Fruit fly (Drosophila melanogaster): ENCODE results near the gene PH4alphaSG1.
A peak's percentile ranks its signal among the peaks of the same experiment; 100 is the strongest.

PH4alphaSG1 gene

dm6 chr3R:30474667-30475213, 30.7 kb downstream of the PH4alphaSG1 start:
- peak; percentile 30 for TF ChIP-seq CG10274 (GFP tag; optimal IDR thresholded peaks at IDR 0.05)
- no peak for TF ChIP-seq CG11093 (GFP tag; IDR thresholded peaks at IDR 0.05)
- no peak for TF ChIP-seq CG3847 (GFP tag; IDR thresholded peaks at IDR 0.05)
- peak; percentile 44 for TF ChIP-seq cg (GFP tag; optimal IDR thresholded peaks at IDR 0.05)
- peak; percentile 55 for TF ChIP-seq sens (GFP tag)
- no peak for TF ChIP-seq prd (optimal IDR thresholded peaks at IDR 0.05)
- no peak for TF ChIP-seq prd (GFP tag; IDR thresholded peaks at IDR 0.05)
- TF ChIP-seq lbe (GFP tag; optimal IDR thresholded peaks at IDR 0.05), result no peak
- no peak for TF ChIP-seq CG16815 (GFP tag; optimal IDR thresholded peaks at IDR 0.05)
- no peak for TF ChIP-seq E2f2 (GFP tag; IDR thresholded peaks at IDR 0.05)
- TF ChIP-seq NFAT (GFP tag; IDR thresholded peaks at IDR 0.05), result no peak
- no peak for TF ChIP-seq psq (GFP tag; optimal IDR thresholded peaks at IDR 0.05)
- no peak for TF ChIP-seq CG31224 (GFP tag; IDR thresholded peaks at IDR 0.05)
- peak; percentile 69 for TF ChIP-seq grn (GFP tag; optimal IDR thresholded peaks at IDR 0.05)
- TF ChIP-seq CG9727 (GFP tag; optimal IDR thresholded peaks at IDR 0.05), result no peak
- TF ChIP-seq CG10267 (tag; optimal IDR thresholded peaks at IDR 0.05), result no peak
- TF ChIP-seq pros (GFP tag; optimal IDR thresholded peaks at IDR 0.05), result peak; percentile 73
- TF ChIP-seq HLHmδ (GFP tag; optimal IDR thresholded peaks at IDR 0.05), result peak; percentile 85
- TF ChIP-seq CG18764 (GFP tag; optimal IDR thresholded peaks at IDR 0.05), result no peak
- peak; percentile 48 for TF ChIP-seq twi (tag; optimal IDR thresholded peaks at IDR 0.05)
- peak; percentile 63; the same call in 1 of the 2 replicates for TF ChIP-seq vvl (GFP tag; IDR thresholded peaks at IDR 0.05)

DNA sequence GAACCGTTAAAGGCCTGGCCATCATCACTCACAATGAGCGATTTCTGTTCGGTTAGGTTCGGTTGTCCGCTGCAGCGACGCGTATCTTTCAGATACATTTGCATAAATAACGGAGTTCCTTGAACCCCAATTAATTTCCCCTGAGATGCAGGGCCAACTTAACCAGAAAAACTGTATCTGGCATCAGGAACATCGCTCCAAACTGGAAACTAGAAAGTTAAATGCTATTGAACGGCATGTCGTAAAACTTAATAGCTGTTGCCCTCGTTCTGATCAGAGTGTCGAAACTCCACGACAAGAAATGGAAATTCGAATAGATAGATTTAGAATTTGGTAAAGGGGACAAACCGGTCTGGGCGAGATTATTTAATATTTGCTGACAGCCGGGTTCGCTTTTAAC, 33.1 kb downstream of the PH4alphaSG1 start:
- no peak for TF ChIP-seq Oaz (GFP tag; IDR thresholded peaks at IDR 0.05)
- no peak for TF ChIP-seq trem (tag; optimal IDR thresholded peaks at IDR 0.05)
- no peak for TF ChIP-seq phol (tag; optimal IDR thresholded peaks at IDR 0.05)
- TF ChIP-seq Asciz (GFP tag; optimal IDR thresholded peaks at IDR 0.05), result no peak
- TF ChIP-seq CG17385 (GFP tag; optimal IDR thresholded peaks at IDR 0.05), result no peak
- no peak for TF ChIP-seq Mad (GFP tag; optimal IDR thresholded peaks at IDR 0.05)
- peak; percentile 50 for TF ChIP-seq CG12769 (tag; optimal IDR thresholded peaks at IDR 0.05)
- peak; percentile 81 for TF ChIP-seq abd-A (tag; optimal IDR thresholded peaks at IDR 0.05)
- TF ChIP-seq tna (GFP tag; IDR thresholded peaks at IDR 0.05; ENCODE audit: partially characterized antibody), result no peak
- no peak for TF ChIP-seq CG7928 (GFP tag; optimal IDR thresholded peaks at IDR 0.05)
- no peak; the same call in 1 of the 2 replicates for TF ChIP-seq vvl (GFP tag; IDR thresholded peaks at IDR 0.05)
- no peak for TF ChIP-seq Neu2 (GFP tag; optimal IDR thresholded peaks at IDR 0.05; ENCODE audit: borderline replicate concordance)
- TF ChIP-seq CG2889 (GFP tag; IDR thresholded peaks at IDR 0.05), result no peak
- TF ChIP-seq Dip2 (GFP tag; IDR thresholded peaks at IDR 0.05), result no peak
- peak; percentile 46 for TF ChIP-seq Blimp-1 (GFP tag; optimal IDR thresholded peaks at IDR 0.05)
- no peak for TF ChIP-seq CkIIα-i1 (GFP tag; IDR thresholded peaks at IDR 0.05)
- TF ChIP-seq lov (optimal IDR thresholded peaks at IDR 0.05), result no peak
- TF ChIP-seq lov (GFP tag; IDR thresholded peaks at IDR 0.05), result no peak
- peak; percentile 12; the same call in 1 of the 2 replicates for TF ChIP-seq Awh (GFP tag; IDR thresholded peaks at IDR 0.05)
- TF ChIP-seq B-H1 (GFP tag; IDR thresholded peaks at IDR 0.05), result no peak
- TF ChIP-seq chinmo (GFP tag; IDR thresholded peaks at IDR 0.05; ENCODE audit: partially characterized antibody), result 0 out of 4 replicates have a peak, but pooled peaks have one; percentile 31
- no peak for TF ChIP-seq Ets97D (GFP tag; optimal IDR thresholded peaks at IDR 0.05)
- peak; percentile 62 for TF ChIP-seq kni (GFP tag; optimal IDR thresholded peaks at IDR 0.05)
